Fruit fly (Drosophila melanogaster) Kc167 (cell line): ENCODE data around the gene GluRIIE.

ENCODE experiments used
- Myc ChIP-seq: fragments of >200 bp; optimal IDR thresholded peaks from 2 replicates; lab custom pipeline; 2017; ENCODE audit warnings: missing external identifiers
- Sin3A ChIP-seq: fragments of >200 bp; optimal IDR thresholded peaks from 2 replicates; lab custom pipeline; 2018; ENCODE audit warnings: missing external identifiers
- h ChIP-seq: fragments of >200 bp; optimal IDR thresholded peaks from 3 replicates; lab custom pipeline; 2018; ENCODE audit warnings: missing external identifiers
- insv ChIP-seq: fragments of >200 bp; optimal IDR thresholded peaks from 3 replicates; lab custom pipeline; 2018; ENCODE audit warnings: missing external identifiers
- psq ChIP-seq: fragments of >200 bp; optimal IDR thresholded peaks from 2 replicates; lab custom pipeline; 2017; ENCODE audit warnings: missing external identifiers
- ttk ChIP-seq: sonication (Bioruptor generic); optimal IDR thresholded peaks from 2 replicates; lab custom pipeline; 2017; ENCODE audit warnings: missing external identifiers

GluRIIE gene

dm6 chr3R:20648616-20649015, at the start of gene GluRIIE:
Gene GluRIIE (minus strand): TSS chr3R:20648716.
- TF ChIP-seq psq (no peak), ttk (lab: Kevin White, UChicago) (no peak), insv (no peak)

dm6 chr3R:20677251-20677650, 28.7 kb upstream of the GluRIIE start, which contains the start of gene CG4000:
Gene CG4000 (minus strand): TSS chr3R:20677351.
- TF ChIP-seq insv (no peak), Myc (no peak), Sin3A (no peak), ttk (lab: Kevin White, UChicago) (no peak), psq (no peak), h (lab: Kevin White, UChicago) (no peak)

dm6 chr3R:20675772-20676171, 27.3 kb upstream of the GluRIIE start:
- TF ChIP-seq Myc (no peak), psq (no peak), insv (no peak), Sin3A (no peak), h (lab: Kevin White, UChicago) (no peak), ttk (lab: Kevin White, UChicago) (no peak)

dm6 chr3R:20669040-20669621, 20.6 kb upstream of the GluRIIE start, which contains the start of gene Cpr92F:
Gene Cpr92F (plus strand): TSS chr3R:20669571.
- TF ChIP-seq psq, result no peak
- TF ChIP-seq ttk (lab: Kevin White, UChicago), result no peak
- no peak for TF ChIP-seq h (lab: Kevin White, UChicago)
- TF ChIP-seq Myc, result no peak
- TF ChIP-seq Sin3A, result no peak
- TF ChIP-seq insv, result no peak

dm6 chr3R:20659804-20660203, 11.3 kb upstream of the GluRIIE start, which contains the start of gene Nep4:
Gene Nep4 (minus strand): TSS chr3R:20659904.
- no peak for TF ChIP-seq psq
- no peak for TF ChIP-seq h (lab: Kevin White, UChicago)
- TF ChIP-seq Myc, result no peak
- no peak for TF ChIP-seq Sin3A
- TF ChIP-seq ttk (lab: Kevin White, UChicago), result no peak
- no peak for TF ChIP-seq insv

- TF ChIP-seq ttk (lab: Kevin White, UChicago) (no peak), insv (no peak), h (lab: Kevin White, UChicago) (no peak), psq (no peak), Myc (no peak), Sin3A (no peak)
Measured at dm6 chr3R:20656649-20657048, 8.1 kb upstream of the GluRIIE start.

- TF ChIP-seq psq (no peak), h (lab: Kevin White, UChicago) (no peak), Sin3A (no peak), insv (no peak), Myc (no peak), ttk (lab: Kevin White, UChicago) (no peak)
Measured at dm6 chr3R:20652350-20652749, 3.8 kb upstream of the GluRIIE start, which contains the start of gene GluRIID. Gene GluRIID (minus strand): TSS chr3R:20652450.

dm6 chr3R:20635735-20636134, 12.8 kb downstream of the GluRIIE start:
- TF ChIP-seq insv, result no peak
- no peak for TF ChIP-seq h (lab: Kevin White, UChicago)
- no peak for TF ChIP-seq Myc
- no peak for TF ChIP-seq psq
- TF ChIP-seq Sin3A, result no peak
- no peak for TF ChIP-seq ttk (lab: Kevin White, UChicago)

- TF ChIP-seq Sin3A, result no peak
- no peak for TF ChIP-seq Myc
- TF ChIP-seq h (lab: Kevin White, UChicago), result no peak
- no peak for TF ChIP-seq ttk (lab: Kevin White, UChicago)
- TF ChIP-seq insv, result no peak
- no peak for TF ChIP-seq psq
Measured at dm6 chr3R:20634674-20635594, 13.6 kb downstream of the GluRIIE start, which contains the start of the genes Pi3K92E and Lrrk. Gene Pi3K92E (minus strand): TSS chr3R:20634732. Gene Lrrk (plus strand): TSS chr3R:20635480.

- no peak for TF ChIP-seq psq
- TF ChIP-seq ttk (lab: Kevin White, UChicago), result no peak
- no peak for TF ChIP-seq h (lab: Kevin White, UChicago)
- no peak for TF ChIP-seq insv
- no peak for TF ChIP-seq Sin3A
- no peak for TF ChIP-seq Myc
Measured at dm6 chr3R:20633984-20634446, 14.5 kb downstream of the GluRIIE start.

dm6 chr3R:20626123-20626522, 22.4 kb downstream of the GluRIIE start:
- no peak for TF ChIP-seq ttk (lab: Kevin White, UChicago)
- no peak for TF ChIP-seq Sin3A
- no peak for TF ChIP-seq insv
- no peak for TF ChIP-seq h (lab: Kevin White, UChicago)
- TF ChIP-seq psq, result no peak
- no peak for TF ChIP-seq Myc

- TF ChIP-seq psq (no peak), ttk (lab: Kevin White, UChicago) (no peak), h (lab: Kevin White, UChicago) (no peak), Myc (no peak), insv (no peak), Sin3A (no peak)
Measured at dm6 chr3R:20622297-20623168, 26.0 kb downstream of the GluRIIE start.
